Worm (Caenorhabditis elegans): ENCODE measurements around the gene F56H9.8.

The F56H9.8 gene

DNA sequence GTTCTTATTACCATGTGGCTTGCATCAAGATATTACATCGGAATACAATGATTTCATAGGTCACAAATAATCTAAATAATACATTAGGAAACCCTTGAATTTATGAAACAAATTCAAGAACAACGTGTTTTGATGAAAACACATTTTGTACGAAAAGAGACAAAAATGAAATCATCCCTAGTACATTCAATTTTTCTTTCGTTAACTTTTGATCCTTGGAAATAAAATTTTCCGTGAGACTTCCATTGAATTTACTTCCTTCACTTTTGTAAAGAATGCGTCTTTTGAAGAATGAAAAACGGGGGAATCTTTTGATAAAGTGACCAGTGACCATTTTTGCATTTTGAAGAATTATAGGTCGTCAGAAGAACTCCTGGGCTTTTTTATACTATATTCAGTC lies 29.1 kb downstream of the F56H9.8 start:
- TF ChIP-seq ztf-16 (tag; optimal IDR thresholded peaks at IDR 0.05): no peak

DNA sequence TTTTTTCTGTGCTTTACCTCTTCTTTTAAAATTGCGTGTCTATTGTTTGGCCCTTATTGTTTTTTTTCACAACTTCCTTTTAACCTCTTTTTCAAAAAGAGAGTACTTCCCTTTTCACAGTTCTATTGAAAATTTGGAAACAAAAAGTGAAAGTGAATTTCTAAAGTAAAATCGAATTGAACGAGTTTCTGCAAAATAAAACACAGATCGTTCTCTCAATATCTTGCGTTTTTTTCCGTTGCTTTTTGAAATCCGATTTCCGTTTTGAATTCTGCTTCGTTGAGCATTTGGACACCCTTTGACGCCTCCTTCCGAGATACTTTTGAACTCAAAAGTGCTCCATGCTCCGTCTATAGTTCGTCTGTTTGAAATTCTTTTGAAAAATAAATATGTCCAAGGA lies 31.7 kb downstream of the F56H9.8 start:
- TF ChIP-seq F13H6.1 (tag; optimal IDR thresholded peaks at IDR 0.05) (no peak), unc-55 (GFP tag; optimal IDR thresholded peaks at IDR 0.05) (no peak), C38D4.7 (GFP tag; optimal IDR thresholded peaks at IDR 0.05) (no peak), hlh-15 (tag; optimal IDR thresholded peaks at IDR 0.05) (no peak), ama-1 (optimal IDR thresholded peaks at IDR 0.05) (no peak), npax-4 (tag; optimal IDR thresholded peaks at IDR 0.05) (no peak), pros-1 (tag; optimal IDR thresholded peaks at IDR 0.05) (no peak), ceh-48 (tag; optimal IDR thresholded peaks at IDR 0.05) (no peak), unc-86 (tag; optimal IDR thresholded peaks at IDR 0.05) (no peak), ceh-34 (tag; optimal IDR thresholded peaks at IDR 0.05) (no peak), pax-1 (tag; optimal IDR thresholded peaks at IDR 0.05) (no peak), nhr-232 (tag; optimal IDR thresholded peaks at IDR 0.05) (no peak)

DNA sequence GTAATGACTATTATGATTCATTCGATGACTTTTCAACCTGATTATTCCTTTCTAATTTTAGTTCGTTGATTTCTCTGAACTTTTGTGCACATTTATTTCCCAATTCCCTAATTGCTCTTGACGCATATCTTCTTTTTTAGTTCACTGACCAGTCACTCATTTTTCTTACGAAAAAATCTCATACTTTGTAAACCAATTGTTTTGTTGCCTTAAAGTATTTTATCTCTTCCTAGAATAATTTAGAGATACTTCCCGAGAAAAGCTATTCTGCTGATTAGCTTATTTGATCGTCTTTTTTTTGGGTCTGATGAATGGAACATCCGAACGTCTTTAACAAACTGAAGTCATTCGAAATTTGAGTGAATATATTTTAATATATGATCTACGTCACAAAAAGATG lies 34.7 kb downstream of the F56H9.8 start:
- no peak for TF ChIP-seq syd-9 (tag; optimal IDR thresholded peaks at IDR 0.05)
- TF ChIP-seq K02D7.2 (tag; optimal IDR thresholded peaks at IDR 0.05): no peak
- no peak for TF ChIP-seq tbx-7 (tag; optimal IDR thresholded peaks at IDR 0.05)
- no peak for TF ChIP-seq unc-42 (tag; optimal IDR thresholded peaks at IDR 0.05)
- no peak for TF ChIP-seq odd-2 (tag; optimal IDR thresholded peaks at IDR 0.05)
- TF ChIP-seq pag-3 (tag; optimal IDR thresholded peaks at IDR 0.05; ENCODE audit: borderline replicate concordance): no peak
- no peak for TF ChIP-seq ceh-18 (tag; optimal IDR thresholded peaks at IDR 0.05)
- TF ChIP-seq che-1 (tag; optimal IDR thresholded peaks at IDR 0.05): no peak
- no peak for TF ChIP-seq pros-1 (tag; optimal IDR thresholded peaks at IDR 0.05)
- TF ChIP-seq sox-2 (GFP tag; IDR thresholded peaks at IDR 0.05): no peak
- TF ChIP-seq ztf-16 (tag; optimal IDR thresholded peaks at IDR 0.05): no peak
- no peak for TF ChIP-seq ceh-22 (tag; optimal IDR thresholded peaks at IDR 0.05)
- TF ChIP-seq Y22D7AL.16 (tag; optimal IDR thresholded peaks at IDR 0.05): no peak

DNA sequence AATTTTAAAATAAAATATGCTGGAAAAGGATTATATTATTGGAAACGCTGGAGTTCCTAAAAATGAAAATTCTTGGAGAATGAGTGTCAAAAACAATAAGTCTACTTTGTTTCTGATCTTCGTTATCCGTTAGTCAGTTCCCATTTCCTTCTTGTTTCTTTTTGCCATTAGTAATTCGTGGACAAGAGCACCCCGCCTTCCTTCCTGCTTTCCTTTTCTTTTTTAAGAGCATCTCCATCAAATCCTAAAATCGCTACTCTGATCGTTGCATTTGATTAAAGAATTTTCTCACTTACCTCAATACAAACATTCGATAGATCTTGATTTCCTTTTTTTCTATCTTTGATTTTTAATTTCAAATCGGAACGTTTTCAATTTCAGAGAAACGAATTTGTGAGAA lies 35.2 kb downstream of the F56H9.8 start, which contains the start of gene frpr-15:
TSS of gene frpr-15 (plus strand) at position 301 of the 400 bp plus-strand sequence.
- TF ChIP-seq che-1 (tag; optimal IDR thresholded peaks at IDR 0.05): no peak
- no peak for TF ChIP-seq ztf-16 (tag; optimal IDR thresholded peaks at IDR 0.05)
- TF ChIP-seq ceh-19 (GFP tag; optimal IDR thresholded peaks at IDR 0.05): no peak

DNA sequence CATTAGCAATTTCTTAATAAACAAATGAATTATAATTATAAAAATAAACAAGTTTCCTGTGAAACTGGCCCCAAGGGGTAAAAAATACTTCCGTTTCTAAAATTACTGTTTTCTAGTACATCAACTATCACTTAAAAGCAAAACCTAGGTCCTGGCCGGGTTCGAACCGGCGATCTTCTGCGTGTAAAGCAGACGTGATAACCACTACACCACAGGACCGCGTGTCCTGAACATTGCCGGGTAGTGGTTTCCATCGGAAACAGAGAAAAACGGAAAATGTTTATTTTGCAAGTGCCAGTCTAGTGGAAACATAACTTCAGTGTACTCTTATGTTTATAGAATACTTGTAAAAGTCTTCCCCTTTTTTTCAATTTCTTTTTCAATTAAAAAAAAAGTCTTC lies 38.6 kb downstream of the F56H9.8 start:
- TF ChIP-seq K09A11.1 (tag; optimal IDR thresholded peaks at IDR 0.05; ENCODE audit: insufficient read depth) (no peak), gmeb-2 (tag; optimal IDR thresholded peaks at IDR 0.05) (no peak), ets-4 (tag; optimal IDR thresholded peaks at IDR 0.05) (no peak), C38D4.7 (GFP tag; optimal IDR thresholded peaks at IDR 0.05) (no peak), ref-2 (tag; optimal IDR thresholded peaks at IDR 0.05) (no peak), pha-2 (tag; optimal IDR thresholded peaks at IDR 0.05) (no peak), ceh-19 (GFP tag; optimal IDR thresholded peaks at IDR 0.05) (no peak), ceh-2 (tag; optimal IDR thresholded peaks at IDR 0.05) (no peak), hlh-6 (tag; optimal IDR thresholded peaks at IDR 0.05) (no peak), fax-1 (tag; optimal IDR thresholded peaks at IDR 0.05) (no peak), elt-4 (tag; optimal IDR thresholded peaks at IDR 0.05) (no peak), dve-1 (tag; optimal IDR thresholded peaks at IDR 0.05) (no peak), ceh-45 (GFP tag; IDR thresholded peaks at IDR 0.05) (no peak), eyg-1 (tag; optimal IDR thresholded peaks at IDR 0.05) (no peak), ceh-30 (tag; optimal IDR thresholded peaks at IDR 0.05) (no peak), lim-6 (tag; optimal IDR thresholded peaks at IDR 0.05) (no peak), sdc-2 (tag; optimal IDR thresholded peaks at IDR 0.05) (no peak), K02D7.2 (tag; optimal IDR thresholded peaks at IDR 0.05) (no peak)
